Fruit fly (Drosophila melanogaster): ENCODE results near the gene shop.

The shop gene

DNA sequence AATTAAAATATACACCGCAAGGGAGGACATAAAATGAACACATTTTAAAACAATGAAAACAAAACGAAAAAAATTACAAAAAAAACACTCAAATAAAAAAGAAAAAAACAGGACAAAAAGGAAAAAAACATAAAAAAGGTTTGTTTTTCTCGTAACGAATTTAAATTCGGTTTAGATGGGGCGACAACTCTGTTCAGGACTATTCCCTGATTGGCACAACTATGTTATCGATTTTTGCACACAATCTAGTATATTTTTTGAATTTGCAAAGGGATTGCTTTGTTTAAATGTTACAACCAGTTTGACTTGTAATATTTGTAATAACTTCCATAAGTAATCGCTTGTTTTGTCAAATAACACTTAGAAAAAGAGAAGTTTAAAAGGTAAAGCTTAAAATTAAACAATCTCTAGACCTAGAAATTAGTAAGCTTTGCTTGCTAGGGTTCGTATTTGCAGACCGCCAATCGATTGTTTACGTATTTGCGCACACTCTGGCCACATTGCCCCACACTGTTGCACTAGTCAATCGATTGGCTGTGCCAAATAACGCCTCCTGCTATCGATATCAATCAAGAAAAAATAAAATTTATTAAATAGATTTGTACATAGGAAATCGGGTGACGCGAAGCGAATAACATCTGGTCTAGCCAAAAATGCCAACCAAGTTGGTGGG is 35.8 kb upstream of the shop start, which contains the start of gene CG7332 (continued):
- no peak for TF ChIP-seq CG7987 (GFP tag; optimal IDR thresholded peaks at IDR 0.05)
- no peak; the same call in 2 of the 3 replicates for TF ChIP-seq B-H1 (GFP tag; IDR thresholded peaks at IDR 0.05)
- no peak for TF ChIP-seq CG12744 (GFP tag; optimal IDR thresholded peaks at IDR 0.05)
- no peak for TF ChIP-seq TFAM (GFP tag; optimal IDR thresholded peaks at IDR 0.05)
- TF ChIP-seq Rx (GFP tag; IDR thresholded peaks at IDR 0.05): no peak
- peak; percentile 11 for TF ChIP-seq CG14710 (tag; optimal IDR thresholded peaks at IDR 0.05)
- no peak for TF ChIP-seq CG12219 (GFP tag; optimal IDR thresholded peaks at IDR 0.05)
- no peak for TF ChIP-seq ase (GFP tag; IDR thresholded peaks at IDR 0.05)
- no peak for TF ChIP-seq CG6854 (GFP tag; optimal IDR thresholded peaks at IDR 0.05)
- no peak for TF ChIP-seq tap (tag; optimal IDR thresholded peaks at IDR 0.05)
- TF ChIP-seq CG4424 (GFP tag; optimal IDR thresholded peaks at IDR 0.05): peak; percentile 19
- no peak for TF ChIP-seq CG4328 (GFP tag; optimal IDR thresholded peaks at IDR 0.05)
- peak; percentile 61; the same call in 2 of the 3 replicates for TF ChIP-seq CG7963 (GFP tag; IDR thresholded peaks at IDR 0.05; ENCODE audit: partially characterized antibody)
- peak; percentile 67 for TF ChIP-seq amos (GFP tag; IDR thresholded peaks at IDR 0.05; ENCODE audit: partially characterized antibody)
- TF ChIP-seq Blimp-1 (GFP tag; optimal IDR thresholded peaks at IDR 0.05): no peak
- no peak for TF ChIP-seq CG2199 (GFP tag; IDR thresholded peaks at IDR 0.05)
- TF ChIP-seq CG16813 (GFP tag; IDR thresholded peaks at IDR 0.05; ENCODE audit: partially characterized antibody): peak; percentile 66
- no peak for TF ChIP-seq CG18476 (GFP tag; optimal IDR thresholded peaks at IDR 0.05)
- TF ChIP-seq CG6689 (GFP tag; IDR thresholded peaks at IDR 0.05): peak; percentile 24; the same call in 1 of the 2 replicates
- peak; percentile 28 for TF ChIP-seq CG4617 (GFP tag; optimal IDR thresholded peaks at IDR 0.05; ENCODE audit: borderline replicate concordance)
- no peak for TF ChIP-seq prd (optimal IDR thresholded peaks at IDR 0.05)
- TF ChIP-seq prd (GFP tag; IDR thresholded peaks at IDR 0.05): no peak
- no peak for TF ChIP-seq cwo (GFP tag; optimal IDR thresholded peaks at IDR 0.05)
- peak; percentile 13 for TF ChIP-seq CoRest (tag; optimal IDR thresholded peaks at IDR 0.05)
- no peak for TF ChIP-seq fd3F (GFP tag; optimal IDR thresholded peaks at IDR 0.05)
- TF ChIP-seq pzg (GFP tag; optimal IDR thresholded peaks at IDR 0.05): peak; percentile 65
- TF ChIP-seq CG8359 (GFP tag; optimal IDR thresholded peaks at IDR 0.05; ENCODE audit: borderline replicate concordance): no peak
- TF ChIP-seq CG18011 (GFP tag; optimal IDR thresholded peaks at IDR 0.05): no peak
- peak; percentile 39 for TF ChIP-seq CG12659 (GFP tag; optimal IDR thresholded peaks at IDR 0.05)
- peak; percentile 66 for TF ChIP-seq stwl (tag; optimal IDR thresholded peaks at IDR 0.05)
- peak; percentile 59; the same call in 1 of the 3 replicates for TF ChIP-seq mld (GFP tag; IDR thresholded peaks at IDR 0.05; ENCODE audit: partially characterized antibody)
- no peak for TF ChIP-seq fd102C (GFP tag; optimal IDR thresholded peaks at IDR 0.05)
- no peak for TF ChIP-seq hth (optimal IDR thresholded peaks at IDR 0.05)
- TF ChIP-seq CG13624 (GFP tag; optimal IDR thresholded peaks at IDR 0.05): no peak
- peak; percentile 67 for TF ChIP-seq Dp (GFP tag; optimal IDR thresholded peaks at IDR 0.05)
- TF ChIP-seq tll (GFP tag; optimal IDR thresholded peaks at IDR 0.05): no peak
- peak; percentile 58; the same call in 2 of the 3 replicates for TF ChIP-seq CG34224 (GFP tag; IDR thresholded peaks at IDR 0.05; ENCODE audit: partially characterized antibody)
- TF ChIP-seq Ravus (GFP tag; IDR thresholded peaks at IDR 0.05): no peak
- no peak for TF ChIP-seq chinmo (GFP tag; IDR thresholded peaks at IDR 0.05; ENCODE audit: partially characterized antibody)
- no peak for TF ChIP-seq CG33557 (GFP tag; optimal IDR thresholded peaks at IDR 0.05)
- TF ChIP-seq cad (GFP tag; optimal IDR thresholded peaks at IDR 0.05): no peak
- no peak for TF ChIP-seq lbe (GFP tag; optimal IDR thresholded peaks at IDR 0.05)
- TF ChIP-seq CG7839 (tag; optimal IDR thresholded peaks at IDR 0.05): no peak
- TF ChIP-seq bbx (GFP tag; IDR thresholded peaks at IDR 0.05; ENCODE audit: partially characterized antibody): peak; percentile 70
- no peak for TF ChIP-seq CG4730 (GFP tag; IDR thresholded peaks at IDR 0.05)
- TF ChIP-seq Fer1 (GFP tag; optimal IDR thresholded peaks at IDR 0.05): no peak
- peak; percentile 25 for TF ChIP-seq CG17359 (tag; optimal IDR thresholded peaks at IDR 0.05)
- TF ChIP-seq CG10543 (GFP tag; optimal IDR thresholded peaks at IDR 0.05): no peak
